Fruit fly (Drosophila melanogaster): ENCODE measurements around the gene cv-d.

dm6 chr3R:15827559-15827958 is 25.8 kb downstream of the cv-d start:
- TF ChIP-seq usp (GFP tag; optimal IDR thresholded peaks at IDR 0.05) (no peak), pan (optimal IDR thresholded peaks at IDR 0.05) (no peak), psq (optimal IDR thresholded peaks at IDR 0.05) (no peak), Dll (optimal IDR thresholded peaks at IDR 0.05) (no peak)

Measured in whole organism.